Worm (Caenorhabditis elegans): Measurements from ENCODE around the gene F23A7.3.
"Not testable (repeated sequence)": the region's sequence is repeated elsewhere in the genome, so short reads cannot be mapped to it uniquely, and the experiment has no call there.

Gene F23A7.3

DNA sequence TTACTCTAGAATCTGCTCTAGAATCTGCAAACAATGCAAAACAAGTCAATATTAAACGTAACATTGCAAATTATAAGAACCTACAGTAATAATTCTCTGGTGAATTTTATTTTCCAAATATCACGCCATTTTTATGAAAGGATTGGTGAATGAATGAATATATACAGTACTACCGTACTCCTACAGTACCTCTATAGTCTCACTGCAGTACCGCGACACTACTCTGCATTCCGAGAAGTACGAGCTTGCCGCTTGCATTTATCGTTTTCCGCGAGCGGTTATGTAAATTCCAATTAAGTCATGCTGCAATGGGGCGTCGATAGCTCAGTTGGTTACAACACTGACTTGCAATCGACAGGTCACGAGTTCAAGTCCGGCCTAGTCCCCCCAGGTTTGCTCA, 7.5 kb upstream of the F23A7.3 start, which contains the start of gene F23A7.4:
TSS of gene F23A7.4 (plus strand) at position 301 of the 400 bp plus-strand sequence.
- not testable (repeated sequence) for TF ChIP-seq rpc-1 (optimal IDR thresholded peaks at IDR 0.05)
- peak; percentile 47 for TF ChIP-seq rpc-1 (tag; optimal IDR thresholded peaks at IDR 0.05)

DNA sequence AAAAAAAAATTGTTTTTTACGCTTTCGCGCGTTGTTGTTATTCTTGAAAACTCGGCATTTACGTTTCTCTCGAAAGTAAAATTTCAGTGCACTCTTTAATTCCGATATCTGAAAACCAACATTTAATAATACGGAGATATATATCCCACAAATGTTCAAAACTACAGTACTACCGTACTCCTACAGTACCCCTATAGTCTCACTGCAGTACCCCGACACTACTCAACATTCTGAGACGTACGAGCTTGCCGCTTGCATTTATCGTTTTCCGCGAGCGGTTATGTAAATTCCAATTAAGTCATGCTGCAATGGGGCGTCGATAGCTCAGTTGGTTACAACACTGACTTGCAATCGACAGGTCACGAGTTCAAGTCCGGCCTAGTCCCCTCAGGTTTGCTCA, 6.7 kb upstream of the F23A7.3 start, which contains the start of gene F23A7.8:
TSS of gene F23A7.8 (plus strand) at position 301 of the 400 bp plus-strand sequence.
- not testable (repeated sequence) for TF ChIP-seq T26A5.8 (tag; optimal IDR thresholded peaks at IDR 0.05); egl-18 (GFP tag; IDR thresholded peaks at IDR 0.05); chd-7 (tag; optimal IDR thresholded peaks at IDR 0.05)

ce11 chrX:16217108-16217507, 2.7 kb upstream of the F23A7.3 start, which contains the start of gene F23A7.1:
Gene F23A7.1, plus strand, starts transcription at chrX:16217408.
- TF ChIP-seq lsl-1 (GFP tag; optimal IDR thresholded peaks at IDR 0.05) (no peak), ztf-3 (GFP tag; optimal IDR thresholded peaks at IDR 0.05) (no peak), sptf-2 (GFP tag; optimal IDR thresholded peaks at IDR 0.05) (no peak), ZK185.1 (tag; optimal IDR thresholded peaks at IDR 0.05; ENCODE audit: poor library complexity, severe bottlenecking) (no peak), B0261.1 (tag; optimal IDR thresholded peaks at IDR 0.05) (no peak), tlf-1 (GFP tag; optimal IDR thresholded peaks at IDR 0.05) (no peak), Y95B8A.8 (GFP tag; IDR thresholded peaks at IDR 0.05) (no peak), pha-4 (tag; optimal IDR thresholded peaks at IDR 0.05) (no peak), dpl-1 (GFP tag; optimal IDR thresholded peaks at IDR 0.05) (no peak)

- TF ChIP-seq pbrm-1 (GFP tag; IDR thresholded peaks at IDR 0.05) (peak; percentile 26; the same call in 1 of the 2 replicates), tbx-9 (tag; optimal IDR thresholded peaks at IDR 0.05; ENCODE audit: borderline replicate concordance) (no peak), F52B5.7 (tag; optimal IDR thresholded peaks at IDR 0.05) (no peak), tbp1 (GFP tag; optimal IDR thresholded peaks at IDR 0.05) (peak; percentile 89), ztf-25 (GFP tag; IDR thresholded peaks at IDR 0.05) (0 out of 2 replicates have a peak, but pooled peaks have one; percentile 29), K11D2.4 (GFP tag; IDR thresholded peaks at IDR 0.05) (no peak), atf-7 (tag; optimal IDR thresholded peaks at IDR 0.05) (no peak), snpc-4 (GFP tag; optimal IDR thresholded peaks at IDR 0.05) (no peak), snpc-4 (tag; optimal IDR thresholded peaks at IDR 0.05) (peak in 2 of 4 experiments; percentile 35 to 68), bed-2 (GFP tag; IDR thresholded peaks at IDR 0.05) (no peak), nfya-1 (tag; optimal IDR thresholded peaks at IDR 0.05; ENCODE audit: borderline replicate concordance, insufficient read depth) (no peak), attf-5 (GFP tag; optimal IDR thresholded peaks at IDR 0.05) (peak; percentile 31), him-1 (tag; optimal IDR thresholded peaks at IDR 0.05) (peak; percentile 43), rcor-1 (GFP tag; IDR thresholded peaks at IDR 0.05) (0 out of 2 replicates have a peak, but pooled peaks have one; percentile 24), lin-26 (GFP tag; IDR thresholded peaks at IDR 0.05) (peak; percentile 80), lag-1 (GFP tag; IDR thresholded peaks at IDR 0.05) (no peak), unc-130 (GFP tag; optimal IDR thresholded peaks at IDR 0.05) (no peak), B0261.1 (tag; optimal IDR thresholded peaks at IDR 0.05) (peak; percentile 67), hmg-1.2 (GFP tag; IDR thresholded peaks at IDR 0.05) (peak; percentile 36; the same call in 1 of the 2 replicates), rec-8 (tag; optimal IDR thresholded peaks at IDR 0.05) (no peak), dox-1 (GFP tag; IDR thresholded peaks at IDR 0.05) (0 out of 2 replicates have a peak, but pooled peaks have one; percentile 14), Y53G8AR.9 (GFP tag; conservative IDR thresholded peaks at IDR 0.05) (no peak), ama-1 (optimal IDR thresholded peaks at IDR 0.05) (no peak), ama-1 (GFP tag; optimal IDR thresholded peaks at IDR 0.05) (peak in 1 of 2 experiments; percentile 20), nhr-90 (tag; optimal IDR thresholded peaks at IDR 0.05) (peak; percentile 38), rpc-1 (optimal IDR thresholded peaks at IDR 0.05) (peak; percentile 53), rpc-1 (tag; optimal IDR thresholded peaks at IDR 0.05) (peak; percentile 91), D2030.7 (GFP tag; IDR thresholded peaks at IDR 0.05) (peak; percentile 76), hsf-1 (GFP tag; IDR thresholded peaks at IDR 0.05) (peak; percentile 31; the same call in 1 of the 2 replicates), mes-4 (tag; optimal IDR thresholded peaks at IDR 0.05) (no peak), ceh-40 (GFP tag; IDR thresholded peaks at IDR 0.05) (0 out of 2 replicates have a peak, but pooled peaks have one; percentile 60), mxl-1 (tag; optimal IDR thresholded peaks at IDR 0.05) (peak; percentile 3), die-1 (tag; optimal IDR thresholded peaks at IDR 0.05) (peak; percentile 61)
Measured at ce11 chrX:16217749-16218148, 2.1 kb upstream of the F23A7.3 start.
